Worm (Caenorhabditis elegans) whole organism, L3 larva: ENCODE data around the gene irld-2.

Experiments
- R02D3.7 ChIP-seq: fragments of 150-350 bp; optimal IDR thresholded peaks from 2 replicates; lab custom pipeline; 2014; ENCODE audit warnings: missing biosample characterization, missing genetic modification characterization
- aly-2 ChIP-seq: fragments of 150-350 bp; optimal IDR thresholded peaks from 2 replicates; lab custom pipeline; 2014; ENCODE audit warnings: missing biosample characterization, missing genetic modification characterization
- ama-1 ChIP-seq: fragments of 150-350 bp; optimal IDR thresholded peaks from 2 replicates; lab custom pipeline; 2018
- ceh-16 ChIP-seq: sonication (generic microtip); optimal IDR thresholded peaks from 2 replicates; lab custom pipeline; 2017; ENCODE audit warnings: missing biosample characterization, missing genetic modification characterization
- ceh-28 ChIP-seq: fragments of 150-350 bp; optimal IDR thresholded peaks from 2 replicates; lab custom pipeline; 2014; ENCODE audit warnings: missing biosample characterization, missing genetic modification reagents, missing genetic modification characterization
- ceh-82 ChIP-seq: fragments of 150-350 bp; optimal IDR thresholded peaks from 2 replicates; lab custom pipeline; 2014; ENCODE audit warnings: missing biosample characterization, missing genetic modification characterization
- elt-2 ChIP-seq: sonication (generic microtip); optimal IDR thresholded peaks from 2 replicates; lab custom pipeline; 2016; ENCODE audit warnings: missing genetic modification reagents, mild to moderate bottlenecking, missing genetic modification characterization, missing compliant biosample characterization
- elt-3 ChIP-seq, 3 experiments: fragments of 150-350 bp in 1 of 3; sonication (generic microtip) in 2 of 3; optimal IDR thresholded peaks; 2 replicates in 2 of 3; 4 replicates in 1 of 3; lab custom pipeline; 2014 to 2017; ENCODE audit warnings: missing biosample characterization in 3 of 3, missing genetic modification characterization in 3 of 3
- eor-1 ChIP-seq, 2 experiments: fragments of 150-350 bp; optimal IDR thresholded peaks; 2 replicates each; lab custom pipeline; 2014 to 2018; ENCODE audit warnings: missing biosample characterization in 2 of 2, missing genetic modification characterization in 2 of 2
- fkh-2 ChIP-seq: fragments of 150-350 bp; optimal IDR thresholded peaks from 2 replicates; lab custom pipeline; 2014; ENCODE audit warnings: missing biosample characterization, missing genetic modification reagents, missing genetic modification characterization
- hmg-11 ChIP-seq: sonication (generic microtip); optimal IDR thresholded peaks from 2 replicates; lab custom pipeline; 2016; ENCODE audit warnings: missing genetic modification characterization, missing compliant biosample characterization
- jun-1 ChIP-seq: fragments of 150-350 bp; optimal IDR thresholded peaks from 2 replicates; lab custom pipeline; 2014; ENCODE audit warnings: missing biosample characterization, missing genetic modification reagents, missing genetic modification characterization
- lin-15B ChIP-seq: fragments of 150-350 bp; optimal IDR thresholded peaks from 2 replicates; lab custom pipeline; 2014; ENCODE audit warnings: missing biosample characterization, missing genetic modification characterization
- lin-39 ChIP-seq: fragments of 150-350 bp; optimal IDR thresholded peaks from 2 replicates; lab custom pipeline; 2018; ENCODE audit warnings: missing biosample characterization, missing genetic modification reagents, missing genetic modification characterization
- lsy-12 ChIP-seq: sonication (generic microtip); optimal IDR thresholded peaks from 2 replicates; lab custom pipeline; 2016; ENCODE audit warnings: mild to moderate bottlenecking, missing genetic modification characterization, missing compliant biosample characterization
- mdl-1 ChIP-seq: fragments of 150-350 bp; optimal IDR thresholded peaks from 2 replicates; lab custom pipeline; 2014; ENCODE audit warnings: missing biosample characterization, missing genetic modification characterization
- mml-1 ChIP-seq: fragments of 150-350 bp; sonication (generic microtip); optimal IDR thresholded peaks from 3 replicates; lab custom pipeline; 2014; ENCODE audit warnings: missing biosample characterization, missing genetic modification characterization
- nfya-1 ChIP-seq: sonication (generic microtip); optimal IDR thresholded peaks from 2 replicates; lab custom pipeline; 2017; ENCODE audit warnings: missing genetic modification characterization, mild to moderate bottlenecking, missing compliant biosample characterization, antibody characterized with exemption, moderate library complexity; ENCODE audit not compliant: insufficient read depth
- nhr-11 ChIP-seq: fragments of 150-350 bp; optimal IDR thresholded peaks from 2 replicates; lab custom pipeline; 2014; ENCODE audit warnings: missing biosample characterization, missing genetic modification characterization
- nhr-12 ChIP-seq: fragments of 150-350 bp; optimal IDR thresholded peaks from 2 replicates; lab custom pipeline; 2014; ENCODE audit warnings: missing biosample characterization, missing genetic modification characterization
- nhr-23 ChIP-seq: fragments of 150-350 bp; optimal IDR thresholded peaks from 2 replicates; lab custom pipeline; 2014; ENCODE audit warnings: missing biosample characterization, missing genetic modification reagents, missing genetic modification characterization
- nhr-237 ChIP-seq: fragments of 150-350 bp; optimal IDR thresholded peaks from 2 replicates; lab custom pipeline; 2014; ENCODE audit warnings: missing biosample characterization, missing genetic modification characterization
- nhr-25 ChIP-seq: sonication (generic microtip); optimal IDR thresholded peaks from 2 replicates; lab custom pipeline; 2017; ENCODE audit warnings: missing biosample characterization, missing genetic modification characterization
- nhr-28 ChIP-seq: fragments of 150-350 bp; optimal IDR thresholded peaks from 2 replicates; lab custom pipeline; 2014; ENCODE audit warnings: missing biosample characterization, missing genetic modification characterization
- nhr-43 ChIP-seq: sonication (generic microtip); optimal IDR thresholded peaks from 2 replicates; lab custom pipeline; 2016; ENCODE audit warnings: mild to moderate bottlenecking, missing genetic modification characterization, missing compliant biosample characterization; ENCODE audit not compliant: poor library complexity, severe bottlenecking
- nhr-67 ChIP-seq: fragments of 150-350 bp; optimal IDR thresholded peaks from 2 replicates; lab custom pipeline; 2014; ENCODE audit warnings: missing biosample characterization, missing genetic modification characterization
- nhr-77 ChIP-seq: fragments of 150-350 bp; optimal IDR thresholded peaks from 2 replicates; lab custom pipeline; 2014; ENCODE audit warnings: missing biosample characterization, missing genetic modification characterization
- pha-4 ChIP-seq: fragments of 150-350 bp; optimal IDR thresholded peaks from 2 replicates; lab custom pipeline; 2014; ENCODE audit warnings: missing biosample characterization, missing genetic modification reagents, missing genetic modification characterization
- pqm-1 ChIP-seq: fragments of 150-350 bp; optimal IDR thresholded peaks from 2 replicates; lab custom pipeline; 2017; ENCODE audit warnings: missing biosample characterization, missing genetic modification characterization, inconsistent platforms
- sea-2 ChIP-seq: fragments of 150-350 bp; sonication (generic microtip); optimal IDR thresholded peaks from 4 replicates; lab custom pipeline; 2014; ENCODE audit warnings: missing biosample characterization, missing genetic modification reagents, missing genetic modification characterization
- skn-1 ChIP-seq: fragments of 150-350 bp; optimal IDR thresholded peaks from 2 replicates; lab custom pipeline; 2014; ENCODE audit warnings: missing biosample characterization, missing genetic modification characterization
- snpc-4 ChIP-seq: fragments of 150-350 bp; optimal IDR thresholded peaks from 2 replicates; lab custom pipeline; 2014; ENCODE audit warnings: missing biosample characterization, missing genetic modification characterization
- tbx-2 ChIP-seq: sonication (generic microtip); optimal IDR thresholded peaks from 2 replicates; lab custom pipeline; 2016; ENCODE audit warnings: mild to moderate bottlenecking, missing genetic modification characterization, missing compliant biosample characterization
- unc-39 ChIP-seq: sonication (generic microtip); optimal IDR thresholded peaks from 4 replicates; lab custom pipeline; 2017; ENCODE audit warnings: missing biosample characterization, missing genetic modification characterization
- ztf-11 ChIP-seq: fragments of 150-350 bp; optimal IDR thresholded peaks from 2 replicates; lab custom pipeline; 2014; ENCODE audit warnings: missing biosample characterization, missing genetic modification characterization
- ztf-4 ChIP-seq: fragments of 150-350 bp; optimal IDR thresholded peaks from 2 replicates; lab custom pipeline; 2014; ENCODE audit warnings: missing biosample characterization, missing genetic modification characterization

irld-2 gene

DNA sequence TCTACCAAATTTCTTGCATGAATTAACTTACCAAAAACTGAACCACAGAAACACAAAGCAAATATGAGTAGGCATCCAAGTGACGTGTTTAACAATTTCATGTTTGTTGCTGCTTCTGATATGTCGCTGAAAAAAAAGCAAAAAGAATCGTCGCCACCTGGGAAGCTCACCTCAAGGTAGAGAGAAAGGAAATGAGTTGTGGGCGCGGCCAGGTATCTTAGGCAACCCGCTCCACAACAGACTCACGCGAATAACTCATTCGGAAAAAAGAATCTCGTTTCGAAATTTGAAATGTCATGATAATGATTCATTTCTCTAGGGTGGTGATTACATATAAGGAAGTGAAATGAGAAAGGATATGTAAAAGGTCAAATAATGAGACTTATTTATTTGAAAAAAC lies at the start of gene irld-2:
Gene irld-2 (minus strand): TSS at position 101 of the 400 bp plus-strand sequence.
- TF ChIP-seq fkh-2 (tag; lab: Kevin White, UChicago) (no peak), nfya-1 (tag; lab: Kevin White, UChicago) (no peak), nhr-23 (no peak), mdl-1 (tag; lab: Kevin White, UChicago) (no peak), lsy-12 (tag; lab: Kevin White, UChicago) (no peak), ama-1 (no peak), snpc-4 (tag; lab: Kevin White, UChicago) (no peak), nhr-28 (no peak), nhr-25 (tag; lab: Kevin White, UChicago) (no peak), pha-4 (no peak), sea-2 (no peak), nhr-11 (no peak), ztf-4 (no peak), elt-3 (tag; optimal IDR thresholded peaks at IDR 0.05; lab: Kevin White, UChicago) (no peak), aly-2 (no peak)

DNA sequence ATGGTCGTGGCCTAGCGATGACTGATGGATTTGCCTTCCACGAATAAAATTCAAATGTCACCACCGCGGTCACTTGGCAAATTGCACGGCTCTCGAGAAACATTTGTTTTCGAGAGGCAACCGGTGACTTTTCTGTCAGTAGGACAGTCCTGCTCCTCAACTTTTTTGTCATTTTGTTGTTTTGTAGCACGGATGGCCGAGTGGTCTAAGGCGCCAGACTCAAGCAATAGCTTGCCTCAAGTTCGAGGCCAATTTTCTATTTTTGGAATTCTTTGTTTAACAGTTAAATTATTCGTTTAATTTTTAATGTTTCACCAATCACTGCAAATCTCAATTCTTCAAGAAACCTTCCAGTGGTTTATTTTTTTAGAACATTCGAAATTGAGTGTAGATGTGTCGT lies 49.4 kb upstream of the irld-2 start:
- no peak for TF ChIP-seq ztf-11 (tag; lab: Kevin White, UChicago)
- no peak for TF ChIP-seq fkh-2 (tag; lab: Kevin White, UChicago)
- no peak for TF ChIP-seq nhr-11
- TF ChIP-seq ceh-82 (tag; lab: Kevin White, UChicago) = no peak
- no peak for TF ChIP-seq pqm-1
- TF ChIP-seq nhr-77 (tag; lab: Kevin White, UChicago) = no peak
- no peak for TF ChIP-seq jun-1 (tag; lab: Kevin White, UChicago)
- no peak for TF ChIP-seq elt-2 (tag; lab: Kevin White, UChicago)
- TF ChIP-seq nhr-28 = no peak
- TF ChIP-seq tbx-2 = no peak
- no peak for TF ChIP-seq nhr-67 (tag; lab: Kevin White, UChicago)
- no peak for TF ChIP-seq skn-1 (tag; lab: Kevin White, UChicago)
- no peak for TF ChIP-seq nhr-237 (tag; lab: Kevin White, UChicago)
- no peak for TF ChIP-seq sea-2

DNA sequence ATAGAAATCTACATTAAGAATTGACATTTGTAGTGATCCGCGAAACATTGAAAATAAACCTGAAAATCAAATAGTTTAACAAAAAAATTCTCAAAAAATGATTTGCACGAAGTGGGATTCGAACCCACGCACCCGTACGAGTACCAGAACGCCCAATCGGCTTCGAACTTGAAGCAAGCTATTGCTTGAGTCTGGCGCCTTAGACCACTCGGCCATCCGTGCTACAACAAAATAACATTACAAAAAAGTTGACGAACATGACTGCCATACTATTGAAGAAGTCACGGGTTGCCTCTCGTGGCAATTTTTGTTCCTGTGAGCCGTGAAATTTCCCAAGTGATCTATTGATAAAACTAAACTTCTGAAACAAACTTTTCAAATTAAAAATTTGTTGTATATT lies 48.4 kb upstream of the irld-2 start:
- no peak for TF ChIP-seq nhr-77 (tag; lab: Kevin White, UChicago)
- no peak for TF ChIP-seq nhr-67 (tag; lab: Kevin White, UChicago)
- no peak for TF ChIP-seq mml-1
- no peak for TF ChIP-seq R02D3.7 (tag; lab: Kevin White, UChicago)
- TF ChIP-seq unc-39 (tag; lab: Kevin White, UChicago) = no peak
- TF ChIP-seq lin-15B (tag; lab: Kevin White, UChicago) = no peak
- no peak for TF ChIP-seq elt-2 (tag; lab: Kevin White, UChicago)
- TF ChIP-seq nhr-28 = no peak
- TF ChIP-seq eor-1 (tag; optimal IDR thresholded peaks at IDR 0.05; lab: Kevin White, UChicago) = no peak
- TF ChIP-seq pqm-1 = no peak
- TF ChIP-seq lin-39 (tag; lab: Kevin White, UChicago) = no peak
- no peak for TF ChIP-seq ceh-28 (tag; lab: Kevin White, UChicago)
- TF ChIP-seq nhr-11 = no peak
- TF ChIP-seq mdl-1 (tag; lab: Kevin White, UChicago) = no peak
- TF ChIP-seq lsy-12 (tag; lab: Kevin White, UChicago) = no peak
- TF ChIP-seq snpc-4 (tag; lab: Kevin White, UChicago) = no peak
- no peak for TF ChIP-seq ztf-4
- TF ChIP-seq ceh-16 (tag; lab: Kevin White, UChicago) = no peak
- TF ChIP-seq tbx-2 = no peak
- no peak for TF ChIP-seq skn-1 (tag; lab: Kevin White, UChicago)

DNA sequence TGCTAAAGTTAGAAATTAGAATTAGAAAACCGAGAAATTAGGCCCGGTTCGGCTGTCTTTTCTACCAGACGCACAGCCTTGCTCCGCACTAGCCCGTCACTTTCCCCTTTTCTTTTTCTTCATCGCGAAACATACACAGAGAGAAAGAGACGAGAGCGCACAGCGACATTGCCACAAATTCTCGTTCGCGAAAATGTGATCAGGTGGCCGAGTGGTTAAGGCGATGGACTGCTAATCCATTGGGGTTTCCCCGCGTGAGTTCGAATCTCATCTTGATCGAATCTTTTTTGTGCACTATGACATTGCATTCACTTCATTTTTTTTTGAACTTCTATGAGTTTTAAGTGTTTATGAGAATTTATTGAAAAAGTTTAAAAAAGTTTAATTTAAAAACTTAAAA lies 47.6 kb upstream of the irld-2 start:
- TF ChIP-seq elt-2 (tag; lab: Kevin White, UChicago) (peak; percentile 23), lin-15B (tag; lab: Kevin White, UChicago) (no peak), nhr-12 (tag; lab: Kevin White, UChicago) (no peak), aly-2 (no peak), lsy-12 (tag; lab: Kevin White, UChicago) (peak; percentile 44), pha-4 (peak; percentile 54), hmg-11 (tag; lab: Kevin White, UChicago) (peak; percentile 26), nhr-23 (peak; percentile 27), ama-1 (no peak), pqm-1 (no peak), ceh-28 (tag; lab: Kevin White, UChicago) (peak; percentile 21), nhr-28 (no peak), tbx-2 (peak; percentile 44), nfya-1 (tag; lab: Kevin White, UChicago) (no peak), snpc-4 (tag; lab: Kevin White, UChicago) (no peak), R02D3.7 (tag; lab: Kevin White, UChicago) (no peak), nhr-67 (tag; lab: Kevin White, UChicago) (no peak), lin-39 (tag; lab: Kevin White, UChicago) (peak; percentile 33), nhr-43 (tag; lab: Kevin White, UChicago) (peak; percentile 17), ceh-82 (tag; lab: Kevin White, UChicago) (peak; percentile 44), skn-1 (tag; lab: Kevin White, UChicago) (peak; percentile 15)
